Worm (Caenorhabditis elegans): ENCODE data around the gene Y32H12A.1.

DNA sequence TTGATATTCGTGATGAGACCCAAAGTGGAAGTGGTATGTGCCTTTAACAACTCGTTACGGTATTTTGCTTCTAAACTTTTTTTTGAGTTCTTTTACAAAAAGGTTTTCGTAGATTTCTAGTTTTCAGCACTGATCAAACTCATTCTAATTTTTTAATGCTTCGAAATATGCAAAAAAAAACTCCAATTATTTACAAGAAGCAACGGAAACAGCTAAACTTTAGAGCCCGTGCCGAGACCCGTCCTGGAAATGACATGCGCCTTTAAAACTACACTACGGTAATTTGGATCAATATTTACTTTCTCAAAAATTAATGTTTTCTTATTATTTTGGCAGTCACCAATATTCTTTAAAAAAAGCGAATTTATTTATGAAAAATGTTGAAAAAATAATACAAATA is 18.5 kb downstream of the Y32H12A.1 start:
- TF ChIP-seq aly-1 (tag; optimal IDR thresholded peaks at IDR 0.05) (no peak), flt-1 (GFP tag; IDR thresholded peaks at IDR 0.05) (no peak), ama-1 (optimal IDR thresholded peaks at IDR 0.05) (no peak), hmg-4 (GFP tag; optimal IDR thresholded peaks at IDR 0.05) (no peak), sea-1 (GFP tag; conservative IDR thresholded peaks at IDR 0.05) (no peak), hnd-1 (tag; optimal IDR thresholded peaks at IDR 0.05) (no peak), pes-1 (GFP tag; IDR thresholded peaks at IDR 0.05) (no peak), hmbx-1 (tag; optimal IDR thresholded peaks at IDR 0.05) (no peak), ets-7 (tag; optimal IDR thresholded peaks at IDR 0.05) (no peak), tbx-11 (GFP tag; IDR thresholded peaks at IDR 0.05) (no peak), ceh-13 (GFP tag; optimal IDR thresholded peaks at IDR 0.05) (no peak), B0310.2 (tag; optimal IDR thresholded peaks at IDR 0.05) (no peak), tra-4 (tag; optimal IDR thresholded peaks at IDR 0.05) (no peak), ceh-36 (tag; optimal IDR thresholded peaks at IDR 0.05) (no peak)

Measured in whole organism, early embryonic.